Worm (Caenorhabditis elegans): ENCODE measurements around the gene allo-1.
"Not testable (repeated sequence)": the region's sequence is repeated elsewhere in the genome, so short reads cannot be mapped to it uniquely, and the experiment has no call there.

DNA sequence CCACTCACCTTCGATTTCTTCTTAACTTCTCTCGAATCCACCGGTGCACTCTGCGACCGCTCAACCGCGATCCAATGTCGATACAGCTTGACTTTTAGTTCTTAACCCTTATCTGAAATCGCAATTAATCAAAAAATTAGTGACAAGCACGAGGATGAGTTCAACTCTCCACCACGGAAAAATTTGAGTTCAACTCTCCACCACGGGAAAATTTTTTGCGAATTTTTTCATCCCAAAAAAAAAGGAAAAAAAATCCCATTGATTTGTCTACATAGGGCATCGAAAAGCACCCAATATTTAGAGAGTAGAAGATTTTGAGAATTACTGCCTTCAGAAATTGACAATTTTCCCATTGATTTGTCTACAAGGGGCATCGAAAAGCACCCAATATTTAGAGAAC is 42.8 kb downstream of the allo-1 start, which contains the start of gene glb-19:
- not testable (repeated sequence) for TF ChIP-seq pqm-1 (tag; optimal IDR thresholded peaks at IDR 0.05); daf-12 (tag; optimal IDR thresholded peaks at IDR 0.05); skn-1 (tag; optimal IDR thresholded peaks at IDR 0.05); nhr-28 (tag; optimal IDR thresholded peaks at IDR 0.05); unc-130 (GFP tag; optimal IDR thresholded peaks at IDR 0.05); fkh-10 (GFP tag; optimal IDR thresholded peaks at IDR 0.05)
